Fruit fly (Drosophila melanogaster): ENCODE data around the gene msl-2.

dm6 chr2L:3504851-3505250 is 38.9 kb upstream of the msl-2 start:
- TF ChIP-seq CG14711 (tag; optimal IDR thresholded peaks at IDR 0.05) = no peak
- no peak for TF ChIP-seq CG12768 (GFP tag; optimal IDR thresholded peaks at IDR 0.05)
- TF ChIP-seq CG7045 (GFP tag; optimal IDR thresholded peaks at IDR 0.05) = no peak
- TF ChIP-seq pad (GFP tag; optimal IDR thresholded peaks at IDR 0.05) = no peak
- no peak for TF ChIP-seq tj (GFP tag; optimal IDR thresholded peaks at IDR 0.05)
- no peak for TF ChIP-seq CG7101 (tag; optimal IDR thresholded peaks at IDR 0.05)
- no peak for TF ChIP-seq cic (GFP tag; optimal IDR thresholded peaks at IDR 0.05)
- TF ChIP-seq ovo (GFP tag; optimal IDR thresholded peaks at IDR 0.05) = no peak
- TF ChIP-seq kay (GFP tag; ENCODE audit: borderline replicate concordance) = no peak

Measured in whole organism, adult.